Fruit fly (Drosophila melanogaster): ENCODE data around the gene Rpt3R.

Gene Rpt3R

DNA sequence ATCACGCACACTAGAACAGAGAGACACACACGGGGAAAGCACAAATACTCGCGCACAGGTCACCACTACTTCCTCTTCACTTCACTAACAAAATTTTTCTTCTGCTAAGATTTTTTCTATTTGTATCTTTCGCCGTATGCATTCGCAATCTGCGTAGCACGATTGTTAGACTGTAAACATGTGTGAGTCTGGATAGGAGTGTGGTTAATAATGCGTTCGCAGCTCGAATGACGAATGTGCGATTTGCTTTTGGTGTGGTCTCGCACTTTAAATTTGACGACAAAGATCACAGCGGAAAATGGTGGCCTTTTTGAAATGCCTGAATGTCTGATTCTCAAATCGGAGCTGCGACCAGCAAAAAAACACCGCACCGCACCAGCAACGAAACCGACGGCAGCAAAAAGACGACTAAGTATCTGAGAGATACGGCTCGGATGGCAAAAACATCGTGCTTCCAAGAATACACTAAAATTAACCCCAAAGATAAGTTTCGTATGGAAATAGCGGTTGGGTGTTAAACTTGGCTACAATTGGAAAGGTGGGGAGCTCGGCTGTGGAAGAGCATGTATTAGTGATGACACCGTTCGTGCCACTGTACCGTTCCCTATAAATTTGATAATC lies 51.2 kb downstream of the Rpt3R start, which contains the start of gene Unc-115a (continued):
- peak; percentile 30 for TF ChIP-seq Xbp1 (GFP tag; optimal IDR thresholded peaks at IDR 0.05)
- no peak for TF ChIP-seq CG7357 (GFP tag; IDR thresholded peaks at IDR 0.05)
- peak; percentile 56 for TF ChIP-seq CG4282 (GFP tag; optimal IDR thresholded peaks at IDR 0.05)
- TF ChIP-seq CG6272 (GFP tag; IDR thresholded peaks at IDR 0.05), result peak; percentile 30; the same call in 1 of the 2 replicates
- TF ChIP-seq CG4707 (GFP tag; optimal IDR thresholded peaks at IDR 0.05), result no peak
- TF ChIP-seq da (GFP tag; optimal IDR thresholded peaks at IDR 0.05), result peak; percentile 32
- TF ChIP-seq E2f2 (GFP tag; IDR thresholded peaks at IDR 0.05), result no peak
- peak; percentile 59 for TF ChIP-seq phol (tag; optimal IDR thresholded peaks at IDR 0.05)
- TF ChIP-seq CG17385 (GFP tag; optimal IDR thresholded peaks at IDR 0.05), result no peak
- peak; percentile 38 for TF ChIP-seq Sin3A (optimal IDR thresholded peaks at IDR 0.05)
- peak; percentile 26 for TF ChIP-seq CG33557 (GFP tag; optimal IDR thresholded peaks at IDR 0.05)
- peak; percentile 7 for TF ChIP-seq HmgD (GFP tag; optimal IDR thresholded peaks at IDR 0.05)
- no peak for TF ChIP-seq nom (GFP tag; optimal IDR thresholded peaks at IDR 0.05)
- no peak for TF ChIP-seq CG10274 (GFP tag; optimal IDR thresholded peaks at IDR 0.05)
- TF ChIP-seq Spps (tag; optimal IDR thresholded peaks at IDR 0.05), result no peak
- TF ChIP-seq Chrac-16 (GFP tag; optimal IDR thresholded peaks at IDR 0.05), result no peak
- TF ChIP-seq Bteb2 (GFP tag; optimal IDR thresholded peaks at IDR 0.05), result peak; percentile 48
- TF ChIP-seq fd3F (GFP tag; optimal IDR thresholded peaks at IDR 0.05), result no peak
- peak; percentile 32 for TF ChIP-seq Nf-YC (tag; optimal IDR thresholded peaks at IDR 0.05)
- no peak for TF ChIP-seq prd (optimal IDR thresholded peaks at IDR 0.05)
- no peak for TF ChIP-seq prd (GFP tag; IDR thresholded peaks at IDR 0.05)
- no peak for TF ChIP-seq ara (GFP tag; IDR thresholded peaks at IDR 0.05)
- peak; percentile 92 for TF ChIP-seq HmgZ (tag; optimal IDR thresholded peaks at IDR 0.05)
- TF ChIP-seq Dip2 (GFP tag; IDR thresholded peaks at IDR 0.05), result no peak
- TF ChIP-seq grn (GFP tag; optimal IDR thresholded peaks at IDR 0.05), result peak; percentile 70
- no peak for TF ChIP-seq Hr78 (GFP tag; optimal IDR thresholded peaks at IDR 0.05)
- TF ChIP-seq Eip74EF (GFP tag; optimal IDR thresholded peaks at IDR 0.05), result peak in 1 of 2 experiments; percentile 39
- TF ChIP-seq CG6654 (GFP tag; optimal IDR thresholded peaks at IDR 0.05), result no peak
- TF ChIP-seq usp (GFP tag; optimal IDR thresholded peaks at IDR 0.05), result no peak
- no peak for TF ChIP-seq CG10565 (GFP tag; optimal IDR thresholded peaks at IDR 0.05)
- peak; percentile 35; the same call in 1 of the 2 replicates for TF ChIP-seq onecut (GFP tag; IDR thresholded peaks at IDR 0.05)
- no peak for TF ChIP-seq sc (optimal IDR thresholded peaks at IDR 0.05)
- TF ChIP-seq sc (GFP tag; optimal IDR thresholded peaks at IDR 0.05), result no peak
- TF ChIP-seq CG9932 (GFP tag; IDR thresholded peaks at IDR 0.05), result no peak
- TF ChIP-seq CG43689 (GFP tag; IDR thresholded peaks at IDR 0.05), result no peak
- TF ChIP-seq NFAT (GFP tag; IDR thresholded peaks at IDR 0.05), result no peak
- no peak for TF ChIP-seq slbo (GFP tag; IDR thresholded peaks at IDR 0.05)
- TF ChIP-seq crp (GFP tag; optimal IDR thresholded peaks at IDR 0.05), result peak in 1 of 2 experiments; percentile 42
- TF ChIP-seq Blimp-1 (GFP tag; optimal IDR thresholded peaks at IDR 0.05), result peak; percentile 23
- TF ChIP-seq CG3995 (GFP tag; optimal IDR thresholded peaks at IDR 0.05), result peak; percentile 49
- TF ChIP-seq CG10979 (tag; optimal IDR thresholded peaks at IDR 0.05), result peak; percentile 36
- TF ChIP-seq CG13775 (GFP tag; optimal IDR thresholded peaks at IDR 0.05), result peak; percentile 36
- TF ChIP-seq p53 (GFP tag; optimal IDR thresholded peaks at IDR 0.05), result no peak
- peak; percentile 86 for TF ChIP-seq bigmax (GFP tag; optimal IDR thresholded peaks at IDR 0.05)
- peak; percentile 79 for TF ChIP-seq trem (tag; optimal IDR thresholded peaks at IDR 0.05)
- TF ChIP-seq kni (GFP tag; optimal IDR thresholded peaks at IDR 0.05), result no peak
- no peak for TF ChIP-seq CG11247 (GFP tag; IDR thresholded peaks at IDR 0.05)
- TF ChIP-seq CG12104 (GFP tag; optimal IDR thresholded peaks at IDR 0.05), result peak; percentile 29
- TF ChIP-seq Atf6 (GFP tag; IDR thresholded peaks at IDR 0.05), result no peak
- TF ChIP-seq insv (GFP tag; optimal IDR thresholded peaks at IDR 0.05), result peak in 1 of 2 experiments; percentile 87
- peak; percentile 52 for TF ChIP-seq CG34376 (GFP tag; optimal IDR thresholded peaks at IDR 0.05)
